Worm (Caenorhabditis elegans) whole organism, L4 larva: ENCODE data around the gene tyra-2.

Experiments used
- D1046.2 ChIP-seq: fragments of 200-800 bp; sonication (Bioruptor generic); IDR thresholded peaks from 2 replicates; pipeline ENCODE4 v1.3.6; 2022; ENCODE audit warnings: missing genetic modification characterization, missing compliant biosample characterization
- F10B5.3 ChIP-seq: sonication (generic microtip); optimal IDR thresholded peaks from 2 replicates; lab custom pipeline; 2016; ENCODE audit warnings: mild to moderate bottlenecking, missing genetic modification characterization, missing compliant biosample characterization
- F37D6.2 ChIP-seq: sonication (generic microtip); optimal IDR thresholded peaks from 2 replicates; lab custom pipeline; 2016; ENCODE audit warnings: mild to moderate bottlenecking, missing genetic modification characterization, missing compliant biosample characterization
- F44E2.7 ChIP-seq: fragments of 200-800 bp; sonication (Bioruptor generic); IDR thresholded peaks from 2 replicates; pipeline ENCODE4 v2.1.2; 2022; ENCODE audit warnings: missing genetic modification characterization, missing compliant biosample characterization
- T20F7.1 ChIP-seq: fragments of 200-800 bp; sonication (Bioruptor generic); optimal IDR thresholded peaks from 2 replicates; lab custom pipeline; 2018; ENCODE audit warnings: mild to moderate bottlenecking, missing genetic modification characterization, missing compliant biosample characterization
- T26A8.4 ChIP-seq: fragments of 200-800 bp; sonication (Bioruptor generic); IDR thresholded peaks from 2 replicates; pipeline ENCODE4 v1.3.6; 2022; ENCODE audit warnings: missing genetic modification characterization, missing compliant biosample characterization
- Y48G9A.11 ChIP-seq: fragments of 200-800 bp; sonication (Bioruptor generic); IDR thresholded peaks from 2 replicates; pipeline ENCODE4 v1.3.6; 2022; ENCODE audit warnings: missing genetic modification reagents, missing genetic modification characterization, missing compliant biosample characterization
- ZK337.2 ChIP-seq: fragments of 200-800 bp; sonication (Bioruptor generic); IDR thresholded peaks from 2 replicates; pipeline ENCODE4 v1.3.6; 2022; ENCODE audit warnings: missing genetic modification reagents, missing genetic modification characterization, missing compliant biosample characterization
- aha-1 ChIP-seq: fragments of 150-350 bp; peaks from one replicate; lab custom pipeline; 2014; ENCODE audit warnings: missing biosample characterization, missing genetic modification characterization
- ama-1 ChIP-seq: fragments of 150-350 bp; optimal IDR thresholded peaks from 2 replicates; lab custom pipeline; 2014; ENCODE audit warnings: inconsistent platforms, mixed read lengths
- attf-4 ChIP-seq: sonication (generic microtip); optimal IDR thresholded peaks from 3 replicates; lab custom pipeline; 2017; ENCODE audit warnings: missing biosample characterization, missing genetic modification characterization
- ceh-28 ChIP-seq: fragments of 150-350 bp; optimal IDR thresholded peaks from 2 replicates; lab custom pipeline; 2014; ENCODE audit warnings: missing biosample characterization, missing genetic modification reagents, missing genetic modification characterization
- ces-1 ChIP-seq: fragments of 150-350 bp; sonication (generic microtip); optimal IDR thresholded peaks from 4 replicates; lab custom pipeline; 2014; ENCODE audit warnings: missing biosample characterization, missing genetic modification reagents, missing genetic modification characterization
- ctbp-1 ChIP-seq: fragments of 200-800 bp; sonication (Bioruptor generic); IDR thresholded peaks from 2 replicates; pipeline ENCODE4 v1.3.6; 2022; ENCODE audit warnings: missing genetic modification reagents, missing genetic modification characterization, missing compliant biosample characterization
- daf-19 ChIP-seq: fragments of 200-800 bp; sonication (Bioruptor generic); conservative IDR thresholded peaks from 2 replicates; pipeline ENCODE4 v1.3.6; 2022; ENCODE audit warnings: missing genetic modification characterization, missing compliant biosample characterization
- dmd-9 ChIP-seq: fragments of 200-800 bp; sonication (Bioruptor generic); IDR thresholded peaks from 2 replicates; pipeline ENCODE4 v1.3.6; 2022; ENCODE audit warnings: missing genetic modification reagents, missing genetic modification characterization, missing compliant biosample characterization
- dve-1 ChIP-seq: sonication (generic microtip); optimal IDR thresholded peaks from 2 replicates; lab custom pipeline; 2017; ENCODE audit warnings: antibody characterized with exemption, mild to moderate bottlenecking, missing genetic modification characterization, missing compliant biosample characterization; ENCODE audit not compliant: insufficient read depth
- egl-27 ChIP-seq: sonication (generic microtip); optimal IDR thresholded peaks from 3 replicates; lab custom pipeline; 2017; ENCODE audit warnings: missing biosample characterization, missing genetic modification reagents, missing genetic modification characterization
- fkh-10 ChIP-seq: fragments of 150-350 bp; optimal IDR thresholded peaks from 2 replicates; lab custom pipeline; 2014; ENCODE audit warnings: missing biosample characterization, missing genetic modification reagents, missing genetic modification characterization
- fos-1 ChIP-seq: fragments of 150-350 bp; optimal IDR thresholded peaks from 2 replicates; lab custom pipeline; 2014; ENCODE audit warnings: missing biosample characterization, missing genetic modification characterization
- gei-8 ChIP-seq: fragments of 200-800 bp; sonication (Bioruptor generic); optimal IDR thresholded peaks from 2 replicates; lab custom pipeline; 2018; ENCODE audit warnings: mild to moderate bottlenecking, missing genetic modification characterization, missing compliant biosample characterization
- lin-1 ChIP-seq: fragments of 200-800 bp; sonication (Bioruptor generic); IDR thresholded peaks from 2 replicates; pipeline ENCODE4 v1.3.6; 2022; ENCODE audit warnings: missing genetic modification reagents, missing genetic modification characterization, missing compliant biosample characterization
- lin-29 ChIP-seq: fragments of 200-800 bp; sonication (Bioruptor generic); IDR thresholded peaks from 2 replicates; pipeline ENCODE4 v1.3.6; 2022; ENCODE audit warnings: missing genetic modification reagents, missing genetic modification characterization, missing compliant biosample characterization
- lir-3 ChIP-seq: sonication (generic microtip); optimal IDR thresholded peaks from 2 replicates; lab custom pipeline; 2016; ENCODE audit warnings: mild to moderate bottlenecking, missing genetic modification characterization, missing compliant biosample characterization
- mdt-29 ChIP-seq: fragments of 200-800 bp; sonication (Bioruptor generic); IDR thresholded peaks from 2 replicates; pipeline ENCODE4 v1.3.6; 2022; ENCODE audit warnings: missing genetic modification reagents, missing genetic modification characterization, missing compliant biosample characterization
- mep-1 ChIP-seq: fragments of 150-350 bp; sonication (generic microtip); optimal IDR thresholded peaks from 3 replicates; lab custom pipeline; 2014; ENCODE audit warnings: missing biosample characterization, missing genetic modification characterization
- mxl-2 ChIP-seq: fragments of 200-800 bp; sonication (Bioruptor generic); conservative IDR thresholded peaks from 2 replicates; pipeline ENCODE4 v1.3.6; 2022; ENCODE audit warnings: missing genetic modification reagents, missing genetic modification characterization, missing compliant biosample characterization
- nhr-102 ChIP-seq: sonication (generic microtip); optimal IDR thresholded peaks from 2 replicates; lab custom pipeline; 2016; ENCODE audit warnings: mild to moderate bottlenecking, missing genetic modification characterization, moderate library complexity, missing compliant biosample characterization
- nhr-111 ChIP-seq: fragments of 200-800 bp; sonication (Bioruptor generic); optimal IDR thresholded peaks from 2 replicates; lab custom pipeline; 2018; ENCODE audit warnings: mild to moderate bottlenecking, missing genetic modification characterization, missing compliant biosample characterization
- nhr-25 ChIP-seq: sonication (generic microtip); optimal IDR thresholded peaks from 2 replicates; lab custom pipeline; 2017; ENCODE audit warnings: missing genetic modification characterization, mild to moderate bottlenecking, missing compliant biosample characterization, antibody characterized with exemption, moderate library complexity, borderline replicate concordance; ENCODE audit not compliant: insufficient read depth
- nhr-48 ChIP-seq: sonication (generic microtip); optimal IDR thresholded peaks from 2 replicates; lab custom pipeline; 2016; ENCODE audit warnings: mild to moderate bottlenecking, missing genetic modification characterization, missing compliant biosample characterization
- nhr-76 ChIP-seq: fragments of 150-350 bp; optimal IDR thresholded peaks from 2 replicates; lab custom pipeline; 2014; ENCODE audit warnings: missing biosample characterization, missing genetic modification characterization
- snpc-4 ChIP-seq: fragments of 150-350 bp; optimal IDR thresholded peaks from 2 replicates; lab custom pipeline; 2014; ENCODE audit warnings: missing biosample characterization, missing genetic modification characterization
- tra-1 ChIP-seq: fragments of 200-800 bp; sonication (Bioruptor generic); IDR thresholded peaks from 2 replicates; pipeline ENCODE4 v1.3.6; 2022; ENCODE audit warnings: missing genetic modification reagents, missing genetic modification characterization, missing compliant biosample characterization
- unc-130 ChIP-seq: sonication (generic microtip); optimal IDR thresholded peaks from 2 replicates; lab custom pipeline; 2016; ENCODE audit warnings: missing genetic modification reagents, missing genetic modification characterization, missing compliant biosample characterization
- unc-39 ChIP-seq: sonication (generic microtip); optimal IDR thresholded peaks from 2 replicates; lab custom pipeline; 2017; ENCODE audit warnings: missing biosample characterization, missing genetic modification characterization
- unc-62 ChIP-seq, 3 experiments: fragments of 150-350 bp in 1 of 3; sonication (generic microtip); optimal IDR thresholded peaks in 2 of 3; peaks in 1 of 3; 1 replicate in 1 of 3; 2 replicates in 2 of 3; lab custom pipeline; 2014 to 2017; ENCODE audit warnings: missing biosample characterization in 3 of 3, missing genetic modification characterization in 3 of 3, missing genetic modification reagents in 3 of 3, missing genotype in 1 of 3
- vab-7 ChIP-seq: fragments of 200-800 bp; sonication (Bioruptor generic); IDR thresholded peaks from 2 replicates; pipeline ENCODE4 v1.3.6; 2022; ENCODE audit warnings: missing genetic modification reagents, missing genetic modification characterization, missing compliant biosample characterization
- zag-1 ChIP-seq: fragments of 150-350 bp; optimal IDR thresholded peaks from 2 replicates; lab custom pipeline; 2014; ENCODE audit warnings: missing biosample characterization, missing genetic modification characterization
- zip-2 ChIP-seq: fragments of 150-350 bp; optimal IDR thresholded peaks from 2 replicates; lab custom pipeline; 2014; ENCODE audit warnings: missing biosample characterization, missing genetic modification characterization
- ztf-11 ChIP-seq: fragments of 150-350 bp; optimal IDR thresholded peaks from 2 replicates; lab custom pipeline; 2014; ENCODE audit warnings: missing biosample characterization, missing genetic modification characterization
- ztf-7 ChIP-seq: fragments of 150-350 bp; optimal IDR thresholded peaks from 2 replicates; lab custom pipeline; 2014; ENCODE audit warnings: missing biosample characterization, missing genetic modification characterization

The tyra-2 gene

DNA sequence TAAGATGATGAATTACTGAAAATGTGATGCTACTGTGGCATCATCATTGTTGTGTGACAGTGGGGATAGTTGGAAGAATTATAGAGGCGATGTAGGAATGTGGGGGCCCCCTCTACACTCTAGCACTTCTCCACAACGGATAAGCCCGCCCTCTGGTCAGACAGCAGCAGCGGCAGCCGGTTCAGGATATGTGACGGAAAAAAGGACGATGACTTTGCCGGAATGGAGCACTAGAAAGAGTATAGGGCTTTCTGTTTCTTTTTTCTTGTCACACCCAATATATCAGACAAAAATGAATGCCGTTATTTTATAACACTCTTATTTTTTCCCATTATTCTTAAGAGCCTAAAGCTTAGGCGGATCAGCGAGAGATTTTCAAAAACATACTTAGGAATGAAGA lies at the start of gene tyra-2:
tyra-2 (minus strand) TSS at position 101 of the 400 bp plus-strand sequence.
- TF ChIP-seq mdt-29 (GFP tag; lab: Robert Waterston, UW) (no peak), mxl-2 (GFP tag; lab: Robert Waterston, UW) (no peak), nhr-76 (tag; lab: Kevin White, UChicago) (no peak), nhr-48 (tag; lab: Kevin White, UChicago) (no peak), gei-8 (no peak), ZK337.2 (GFP tag; lab: Robert Waterston, UW) (no peak), vab-7 (GFP tag; lab: Robert Waterston, UW) (no peak)

DNA sequence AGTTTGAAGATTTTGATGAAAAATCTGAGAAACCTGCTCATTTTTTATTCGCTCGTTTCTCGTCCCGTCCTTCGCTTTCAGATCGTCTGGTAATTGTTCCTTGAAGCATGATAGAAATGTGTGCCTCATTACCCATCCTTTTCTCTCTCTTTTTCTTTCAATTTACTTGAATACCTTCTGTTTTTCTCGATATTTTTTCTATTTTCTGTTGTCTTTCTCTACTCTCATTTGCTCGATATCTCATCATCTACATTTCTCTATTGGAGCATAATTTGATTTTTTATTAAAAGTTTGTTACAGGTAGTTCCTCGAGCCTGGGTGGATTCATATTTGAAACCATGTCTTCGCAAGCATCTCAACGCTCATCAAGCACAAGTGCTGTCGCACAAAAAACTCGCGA lies 44.9 kb upstream of the tyra-2 start, which contains the start of gene ubc-17:
ubc-17 (plus strand) TSS at position 301 of the 400 bp plus-strand sequence.
- TF ChIP-seq T26A8.4 (GFP tag; lab: Robert Waterston, UW) (no peak), nhr-102 (tag; lab: Kevin White, UChicago) (no peak), fos-1 (tag; lab: Kevin White, UChicago) (no peak), daf-19 (no peak), F44E2.7 (no peak), gei-8 (no peak), ztf-7 (tag; lab: Kevin White, UChicago) (no peak), nhr-111 (GFP tag; lab: Kevin White, UChicago) (no peak), T20F7.1 (GFP tag; lab: Kevin White, UChicago) (no peak), D1046.2 (GFP tag; lab: Robert Waterston, UW) (no peak), unc-39 (tag; lab: Kevin White, UChicago) (no peak), fkh-10 (GFP tag; lab: Kevin White, UChicago) (no peak), zip-2 (tag; lab: Kevin White, UChicago) (no peak), ztf-11 (tag; lab: Kevin White, UChicago) (no peak), ZK337.2 (GFP tag; lab: Robert Waterston, UW) (no peak), F10B5.3 (tag; lab: Kevin White, UChicago) (no peak), zag-1 (tag; lab: Kevin White, UChicago) (no peak), nhr-76 (tag; lab: Kevin White, UChicago) (no peak), lin-29 (GFP tag; lab: Robert Waterston, UW) (no peak)
- TF ChIP-seq, all 104 proteins: peak for 0

DNA sequence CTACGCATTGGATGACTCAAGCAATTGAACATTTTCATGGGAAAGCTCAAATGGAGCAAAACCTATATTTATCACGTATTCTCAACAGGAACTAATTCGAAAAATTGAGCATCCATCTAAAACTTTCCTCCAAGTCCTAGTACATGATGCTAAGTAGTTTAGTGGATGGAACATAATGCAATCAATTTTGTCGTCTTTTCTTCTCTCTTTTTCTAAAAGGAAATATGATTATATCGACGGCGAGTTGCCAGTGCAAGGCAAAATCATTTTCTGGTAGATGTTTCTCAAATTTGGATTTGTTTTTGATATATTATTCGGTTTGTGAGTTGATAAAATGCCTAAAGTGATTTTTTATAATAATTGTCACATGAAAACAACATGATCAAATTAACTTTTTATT lies 35.4 kb upstream of the tyra-2 start:
- TF ChIP-seq tra-1 (GFP tag; lab: Robert Waterston, UW) (no peak), ces-1 (GFP tag; lab: Kevin White, UChicago) (peak; percentile 97), mep-1 (tag; lab: Kevin White, UChicago) (peak; percentile 21), Y48G9A.11 (GFP tag; lab: Robert Waterston, UW) (no peak), lir-3 (no peak), fkh-10 (GFP tag; lab: Kevin White, UChicago) (peak; percentile 47), nhr-25 (tag; lab: Kevin White, UChicago) (no peak), aha-1 (tag; lab: Kevin White, UChicago) (peak; percentile 22)

DNA sequence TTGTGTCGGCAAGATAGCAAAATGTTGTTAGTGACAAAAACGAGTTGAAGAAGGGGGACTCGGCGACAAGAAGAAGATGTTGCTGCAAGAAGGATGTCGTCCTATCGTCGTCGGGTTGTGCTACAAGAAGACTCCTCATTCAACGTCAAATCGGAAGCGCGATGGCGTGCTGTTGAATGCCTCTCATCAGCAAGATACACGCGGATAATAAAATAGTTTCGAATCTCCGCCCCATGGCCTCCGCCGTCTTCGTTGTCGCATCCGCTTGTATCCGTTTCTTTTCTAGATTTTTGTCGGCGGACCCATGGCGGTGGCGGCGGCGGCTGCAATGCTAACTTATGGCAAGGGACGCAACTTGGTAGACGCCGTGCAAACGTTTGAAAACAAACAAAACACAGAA lies 32.6 kb upstream of the tyra-2 start:
- no peak for TF ChIP-seq unc-130 (GFP tag; lab: Kevin White, UChicago)
- TF ChIP-seq fkh-10 (GFP tag; lab: Kevin White, UChicago): peak; percentile 7
- no peak for TF ChIP-seq ztf-7 (tag; lab: Kevin White, UChicago)
- no peak for TF ChIP-seq mxl-2 (GFP tag; lab: Robert Waterston, UW)
- TF ChIP-seq lin-1: no peak
- TF ChIP-seq F44E2.7: no peak
- no peak for TF ChIP-seq egl-27
- TF ChIP-seq ceh-28 (tag; lab: Kevin White, UChicago): no peak
- TF ChIP-seq ces-1 (GFP tag; lab: Kevin White, UChicago): no peak
- no peak for TF ChIP-seq ama-1
- 0 out of 2 replicates have a peak, but pooled peaks have one; percentile 15 for TF ChIP-seq ctbp-1 (GFP tag; lab: Robert Waterston, UW)
- TF ChIP-seq unc-62 (GFP tag; optimal IDR thresholded peaks at IDR 0.05 in 1 of 2; lab: Kevin White, UChicago): no peak
- TF ChIP-seq unc-62 (tag; optimal IDR thresholded peaks at IDR 0.05; lab: Kevin White, UChicago): no peak
- no peak for TF ChIP-seq attf-4 (tag; lab: Kevin White, UChicago)
- no peak for TF ChIP-seq snpc-4
- peak; percentile 26 for TF ChIP-seq aha-1 (tag; lab: Kevin White, UChicago)
- TF ChIP-seq dve-1 (tag; lab: Kevin White, UChicago): no peak
- TF ChIP-seq nhr-25 (tag; lab: Kevin White, UChicago): no peak
- no peak for TF ChIP-seq dmd-9
- no peak for TF ChIP-seq F37D6.2 (tag; lab: Kevin White, UChicago)
- TF ChIP-seq lin-29 (GFP tag; lab: Robert Waterston, UW): no peak
